Fruit fly (Drosophila melanogaster) whole organism, prepupa: ENCODE measurements around the gene anchor.

Experiments used
- Blimp-1 ChIP-seq: fragments of 200-800 bp; sonication (Bioruptor generic); optimal IDR thresholded peaks from 3 replicates; lab custom pipeline; 2017; ENCODE audit warnings: missing biosample characterization, missing genetic modification characterization, mild to moderate bottlenecking, moderate library complexity, missing genetic modification reagents
- CG10631 ChIP-seq: fragments of 200-800 bp; sonication (Bioruptor generic); optimal IDR thresholded peaks from 2 replicates; lab custom pipeline; 2016; ENCODE audit warnings: missing biosample characterization, missing genetic modification characterization
- CG15336 ChIP-seq: fragments of 200-800 bp; sonication (Bioruptor generic); IDR thresholded peaks from 2 replicates; pipeline ENCODE4 v1.3.6; 2022; ENCODE audit warnings: missing biosample characterization, missing genetic modification characterization
- CG1621 ChIP-seq: fragments of 200-800 bp; sonication (Bioruptor generic); optimal IDR thresholded peaks from 3 replicates; lab custom pipeline; 2018; ENCODE audit warnings: missing biosample characterization, mild to moderate bottlenecking, missing genetic modification characterization
- CG3032 ChIP-seq: fragments of 200-800 bp; optimal IDR thresholded peaks from 2 replicates; lab custom pipeline; 2019; ENCODE audit warnings: missing biosample characterization, mild to moderate bottlenecking, missing genetic modification characterization, moderate library complexity
- CG6854 ChIP-seq: fragments of 200-800 bp; sonication (Bioruptor generic); optimal IDR thresholded peaks from 2 replicates; lab custom pipeline; 2017; ENCODE audit warnings: missing biosample characterization, mild to moderate bottlenecking, missing genetic modification characterization
- Eip93F ChIP-seq: fragments of 200-800 bp; sonication (Bioruptor generic); optimal IDR thresholded peaks from 2 replicates; lab custom pipeline; 2016; ENCODE audit warnings: missing biosample characterization, mild to moderate bottlenecking, missing genetic modification characterization
- Hr38 ChIP-seq: sonication (Bioruptor generic); optimal IDR thresholded peaks from 2 replicates; lab custom pipeline; 2016; ENCODE audit warnings: missing biosample characterization, missing genetic modification characterization
- OdsH ChIP-seq: fragments of 200-800 bp; sonication (Bioruptor generic); optimal IDR thresholded peaks from 3 replicates; lab custom pipeline; 2016; ENCODE audit warnings: missing biosample characterization, missing genetic modification characterization
- Sox102F ChIP-seq: fragments of 200-800 bp; sonication (Bioruptor generic); optimal IDR thresholded peaks from 2 replicates; lab custom pipeline; 2016; ENCODE audit warnings: missing biosample characterization, mild to moderate bottlenecking, missing genetic modification characterization
- Sox14 ChIP-seq: fragments of 200-800 bp; sonication (Bioruptor generic); optimal IDR thresholded peaks from 3 replicates; lab custom pipeline; 2016; ENCODE audit warnings: missing biosample characterization, missing genetic modification characterization
- eg ChIP-seq: fragments of 200-800 bp; sonication (Bioruptor generic); IDR thresholded peaks from 3 replicates; pipeline ENCODE4 v1.3.6; 2022; ENCODE audit warnings: missing biosample characterization, missing genetic modification characterization
- fkh ChIP-seq: fragments of 200-800 bp; sonication (Bioruptor generic); optimal IDR thresholded peaks from 3 replicates; lab custom pipeline; 2017; ENCODE audit warnings: missing biosample characterization, mild to moderate bottlenecking, missing genetic modification characterization, moderate library complexity
- salr ChIP-seq, 2 experiments: fragments of 200-800 bp; sonication (Bioruptor generic); optimal IDR thresholded peaks; 3 replicates each; lab custom pipeline; 2016 to 2018; ENCODE audit warnings: missing biosample characterization in 2 of 2, missing genetic modification characterization in 2 of 2, mild to moderate bottlenecking in 1 of 2

dm6 chr3L:17625574-17626128 is 4.0 kb downstream of the anchor start:
- TF ChIP-seq Sox102F (GFP tag; lab: Kevin White, UChicago) (no peak), CG3032 (no peak), Sox14 (GFP tag; lab: Kevin White, UChicago) (no peak), CG1621 (tag; lab: Kevin White, UChicago) (no peak), Eip93F (no peak), CG10631 (GFP tag; lab: Kevin White, UChicago) (no peak), OdsH (GFP tag; lab: Kevin White, UChicago) (no peak), Blimp-1 (GFP tag; lab: Kevin White, UChicago) (no peak), fkh (GFP tag; lab: Kevin White, UChicago) (no peak), eg (GFP tag; lab: Robert Waterston, UW) (no peak), Hr38 (no peak), CG6854 (no peak), CG15336 (GFP tag; lab: Robert Waterston, UW) (no peak), salr (GFP tag; optimal IDR thresholded peaks at IDR 0.05; lab: Kevin White, UChicago) (no peak)
